Worm (Caenorhabditis elegans) whole organism, L4 larva: ENCODE measurements around the gene R02F2.4.

Experiments
- F37D6.2 ChIP-seq: sonication (generic microtip); optimal IDR thresholded peaks from 2 replicates; lab custom pipeline; 2016; ENCODE audit warnings: mild to moderate bottlenecking, missing genetic modification characterization, missing compliant biosample characterization
- T26A8.4 ChIP-seq: fragments of 200-800 bp; sonication (Bioruptor generic); IDR thresholded peaks from 2 replicates; pipeline ENCODE4 v1.3.6; 2022; ENCODE audit warnings: missing genetic modification characterization, missing compliant biosample characterization
- Y5F2A.4 ChIP-seq: fragments of 200-800 bp; sonication (Bioruptor generic); optimal IDR thresholded peaks from 2 replicates; lab custom pipeline; 2018; ENCODE audit warnings: mild to moderate bottlenecking, missing genetic modification characterization, missing compliant biosample characterization
- Y75B8A.6 ChIP-seq: fragments of 200-800 bp; sonication (Bioruptor generic); IDR thresholded peaks from 2 replicates; pipeline ENCODE4 v1.3.6; 2022; ENCODE audit warnings: missing genetic modification reagents, missing genetic modification characterization, missing compliant biosample characterization
- ZK337.2 ChIP-seq: fragments of 200-800 bp; sonication (Bioruptor generic); IDR thresholded peaks from 2 replicates; pipeline ENCODE4 v1.3.6; 2022; ENCODE audit warnings: missing genetic modification reagents, missing genetic modification characterization, missing compliant biosample characterization
- ZK546.5 ChIP-seq, 2 experiments: sonication (generic microtip); optimal IDR thresholded peaks; 2 replicates each; lab custom pipeline; 2017; ENCODE audit warnings: missing biosample characterization in 2 of 2, missing genetic modification characterization in 2 of 2
- aha-1 ChIP-seq: fragments of 150-350 bp; peaks from one replicate; lab custom pipeline; 2014; ENCODE audit warnings: missing biosample characterization, missing genetic modification characterization
- aly-2 ChIP-seq: sonication (generic microtip); optimal IDR thresholded peaks from 2 replicates; lab custom pipeline; 2018; ENCODE audit warnings: missing biosample characterization, missing genetic modification characterization
- ama-1 ChIP-seq: fragments of 150-350 bp; optimal IDR thresholded peaks from 2 replicates; lab custom pipeline; 2014; ENCODE audit warnings: inconsistent platforms, mixed read lengths
- ceh-44 ChIP-seq: fragments of 200-800 bp; sonication (Bioruptor generic); IDR thresholded peaks from 2 replicates; pipeline ENCODE4 v1.3.6; 2022; ENCODE audit warnings: missing genetic modification reagents, missing genetic modification characterization, missing compliant biosample characterization
- ceh-62 ChIP-seq: sonication (generic microtip); optimal IDR thresholded peaks from 2 replicates; lab custom pipeline; 2017; ENCODE audit warnings: missing biosample characterization, missing genetic modification characterization
- ces-1 ChIP-seq: fragments of 150-350 bp; sonication (generic microtip); optimal IDR thresholded peaks from 4 replicates; lab custom pipeline; 2014; ENCODE audit warnings: missing biosample characterization, missing genetic modification reagents, missing genetic modification characterization
- daf-12 ChIP-seq: fragments of 150-350 bp; optimal IDR thresholded peaks from 2 replicates; lab custom pipeline; 2014; ENCODE audit warnings: missing biosample characterization, missing genetic modification reagents, missing genetic modification characterization
- daf-16 ChIP-seq, 3 experiments: sonication (generic microtip); optimal IDR thresholded peaks; 2 replicates each; lab custom pipeline; 2016 to 2017; ENCODE audit warnings: missing genetic modification characterization in 3 of 3, missing genetic modification reagents in 3 of 3, mild to moderate bottlenecking in 2 of 3, missing compliant biosample characterization in 2 of 3, missing biosample characterization in 1 of 3, moderate library complexity in 1 of 3
- daf-19 ChIP-seq: fragments of 200-800 bp; sonication (Bioruptor generic); conservative IDR thresholded peaks from 2 replicates; pipeline ENCODE4 v1.3.6; 2022; ENCODE audit warnings: missing genetic modification characterization, missing compliant biosample characterization
- duxl-1 ChIP-seq: sonication (generic microtip); optimal IDR thresholded peaks from 2 replicates; lab custom pipeline; 2016; ENCODE audit warnings: mild to moderate bottlenecking, missing genetic modification characterization, moderate library complexity, missing compliant biosample characterization; ENCODE audit not compliant: poor library complexity
- egl-43 ChIP-seq: fragments of 200-800 bp; sonication (Bioruptor generic); IDR thresholded peaks from 2 replicates; pipeline ENCODE4 v1.3.6; 2022; ENCODE audit warnings: missing genetic modification reagents, missing genetic modification characterization, missing compliant biosample characterization
- fkh-10 ChIP-seq: fragments of 150-350 bp; optimal IDR thresholded peaks from 2 replicates; lab custom pipeline; 2014; ENCODE audit warnings: missing biosample characterization, missing genetic modification reagents, missing genetic modification characterization
- gei-8 ChIP-seq: fragments of 200-800 bp; sonication (Bioruptor generic); optimal IDR thresholded peaks from 2 replicates; lab custom pipeline; 2018; ENCODE audit warnings: mild to moderate bottlenecking, missing genetic modification characterization, missing compliant biosample characterization
- hif-1 ChIP-seq, 2 experiments: sonication (generic microtip); optimal IDR thresholded peaks; 2 replicates each; lab custom pipeline; 2016 to 2017; ENCODE audit warnings: missing compliant biosample characterization in 2 of 2, missing genetic modification characterization in 2 of 2, missing genetic modification reagents in 2 of 2, missing genotype in 2 of 2, mild to moderate bottlenecking in 1 of 2
- lim-7 ChIP-seq: fragments of 200-800 bp; sonication (Bioruptor generic); IDR thresholded peaks from 2 replicates; pipeline ENCODE4 v1.3.6; 2022; ENCODE audit warnings: missing genetic modification characterization, missing compliant biosample characterization
- lin-13 ChIP-seq: fragments of 150-350 bp; optimal IDR thresholded peaks from 2 replicates; lab custom pipeline; 2014; ENCODE audit warnings: missing biosample characterization, missing genetic modification reagents, missing genetic modification characterization
- lin-29 ChIP-seq: fragments of 200-800 bp; sonication (Bioruptor generic); IDR thresholded peaks from 2 replicates; pipeline ENCODE4 v1.3.6; 2022; ENCODE audit warnings: missing genetic modification reagents, missing genetic modification characterization, missing compliant biosample characterization
- lin-38 ChIP-seq: fragments of 200-800 bp; sonication (Bioruptor generic); IDR thresholded peaks from 2 replicates; pipeline ENCODE4 v1.3.6; 2022; ENCODE audit warnings: missing genetic modification reagents, missing genetic modification characterization, missing compliant biosample characterization
- lin-39 ChIP-seq: fragments of 150-350 bp; optimal IDR thresholded peaks from 2 replicates; lab custom pipeline; 2014; ENCODE audit warnings: missing biosample characterization, missing genetic modification reagents, missing genetic modification characterization
- madf-5 ChIP-seq, 2 experiments: fragments of 200-800 bp; sonication (Bioruptor generic); IDR thresholded peaks; 2 replicates each; pipeline ENCODE4 v1.3.6; 2022; ENCODE audit warnings: missing compliant biosample characterization in 2 of 2, missing genetic modification characterization in 2 of 2
- madf-9 ChIP-seq: fragments of 200-800 bp; sonication (Bioruptor generic); conservative IDR thresholded peaks from 2 replicates; pipeline ENCODE4 v1.3.6; 2022; ENCODE audit warnings: missing genetic modification reagents, missing genetic modification characterization, missing compliant biosample characterization
- mdt-29 ChIP-seq: fragments of 200-800 bp; sonication (Bioruptor generic); IDR thresholded peaks from 2 replicates; pipeline ENCODE4 v1.3.6; 2022; ENCODE audit warnings: missing genetic modification reagents, missing genetic modification characterization, missing compliant biosample characterization
- mes-2 ChIP-seq: sonication (generic microtip); optimal IDR thresholded peaks from 2 replicates; lab custom pipeline; 2016; ENCODE audit warnings: missing genotype, mild to moderate bottlenecking, missing genetic modification characterization, missing compliant biosample characterization; ENCODE audit not compliant: poor library complexity, severe bottlenecking
- nhr-10 ChIP-seq: fragments of 150-350 bp; optimal IDR thresholded peaks from 2 replicates; lab custom pipeline; 2014; ENCODE audit warnings: missing biosample characterization, missing genetic modification characterization
- nhr-48 ChIP-seq: sonication (generic microtip); optimal IDR thresholded peaks from 2 replicates; lab custom pipeline; 2016; ENCODE audit warnings: mild to moderate bottlenecking, missing genetic modification characterization, missing compliant biosample characterization
- nhr-76 ChIP-seq: fragments of 150-350 bp; optimal IDR thresholded peaks from 2 replicates; lab custom pipeline; 2014; ENCODE audit warnings: missing biosample characterization, missing genetic modification characterization
- nhr-77 ChIP-seq: fragments of 150-350 bp; optimal IDR thresholded peaks from 2 replicates; lab custom pipeline; 2014; ENCODE audit warnings: missing biosample characterization, missing genetic modification characterization
- pha-4 ChIP-seq, 2 experiments: fragments of 150-350 bp in 1 of 2; fragments of 200-800 bp in 1 of 2; sonication (Bioruptor generic) in 1 of 2; IDR thresholded peaks in 1 of 2; optimal IDR thresholded peaks in 1 of 2; 2 replicates each; pipeline versions ENCODE4 v1.3.6 to Lab custom; 2014 to 2022; ENCODE audit warnings: missing genetic modification characterization in 2 of 2, missing genetic modification reagents in 2 of 2, missing biosample characterization in 1 of 2, missing compliant biosample characterization in 1 of 2
- php-3 ChIP-seq: fragments of 200-800 bp; sonication (Bioruptor generic); IDR thresholded peaks from 2 replicates; pipeline ENCODE4 v1.3.6; 2022; ENCODE audit warnings: missing genetic modification reagents, missing genetic modification characterization, missing compliant biosample characterization
- rbr-2 ChIP-seq: sonication (generic microtip); optimal IDR thresholded peaks from 2 replicates; lab custom pipeline; 2016; ENCODE audit warnings: missing genotype, missing genetic modification characterization, missing compliant biosample characterization
- set-16 ChIP-seq: fragments of 200-800 bp; sonication (Bioruptor generic); IDR thresholded peaks from 2 replicates; pipeline ENCODE4 v1.3.6; 2022; ENCODE audit warnings: missing genetic modification reagents, missing genetic modification characterization, missing compliant biosample characterization
- skn-1 ChIP-seq: fragments of 150-350 bp; optimal IDR thresholded peaks from 2 replicates; lab custom pipeline; 2014; ENCODE audit warnings: missing biosample characterization, missing genetic modification characterization
- unc-130 ChIP-seq: sonication (generic microtip); optimal IDR thresholded peaks from 2 replicates; lab custom pipeline; 2016; ENCODE audit warnings: missing genetic modification reagents, missing genetic modification characterization, missing compliant biosample characterization
- unc-62 ChIP-seq, 3 experiments: fragments of 150-350 bp in 1 of 3; sonication (generic microtip); optimal IDR thresholded peaks in 2 of 3; peaks in 1 of 3; 1 replicate in 1 of 3; 2 replicates in 2 of 3; lab custom pipeline; 2014 to 2017; ENCODE audit warnings: missing biosample characterization in 3 of 3, missing genetic modification characterization in 3 of 3, missing genetic modification reagents in 3 of 3, missing genotype in 1 of 3
- vab-7 ChIP-seq: fragments of 200-800 bp; sonication (Bioruptor generic); IDR thresholded peaks from 2 replicates; pipeline ENCODE4 v1.3.6; 2022; ENCODE audit warnings: missing genetic modification reagents, missing genetic modification characterization, missing compliant biosample characterization
- zag-1 ChIP-seq: fragments of 150-350 bp; optimal IDR thresholded peaks from 2 replicates; lab custom pipeline; 2014; ENCODE audit warnings: missing biosample characterization, missing genetic modification characterization
- zfp-3 ChIP-seq: fragments of 200-800 bp; sonication (Bioruptor generic); conservative IDR thresholded peaks from 2 replicates; pipeline ENCODE4 v1.3.6; 2022; ENCODE audit warnings: missing genetic modification reagents, missing genetic modification characterization, missing compliant biosample characterization
- zip-11 ChIP-seq: fragments of 200-800 bp; sonication (Bioruptor generic); IDR thresholded peaks from 2 replicates; pipeline ENCODE4 v1.3.6; 2022; ENCODE audit warnings: missing genetic modification characterization, missing compliant biosample characterization
- ztf-11 ChIP-seq: fragments of 150-350 bp; optimal IDR thresholded peaks from 2 replicates; lab custom pipeline; 2014; ENCODE audit warnings: missing biosample characterization, missing genetic modification characterization

Gene R02F2.4

DNA sequence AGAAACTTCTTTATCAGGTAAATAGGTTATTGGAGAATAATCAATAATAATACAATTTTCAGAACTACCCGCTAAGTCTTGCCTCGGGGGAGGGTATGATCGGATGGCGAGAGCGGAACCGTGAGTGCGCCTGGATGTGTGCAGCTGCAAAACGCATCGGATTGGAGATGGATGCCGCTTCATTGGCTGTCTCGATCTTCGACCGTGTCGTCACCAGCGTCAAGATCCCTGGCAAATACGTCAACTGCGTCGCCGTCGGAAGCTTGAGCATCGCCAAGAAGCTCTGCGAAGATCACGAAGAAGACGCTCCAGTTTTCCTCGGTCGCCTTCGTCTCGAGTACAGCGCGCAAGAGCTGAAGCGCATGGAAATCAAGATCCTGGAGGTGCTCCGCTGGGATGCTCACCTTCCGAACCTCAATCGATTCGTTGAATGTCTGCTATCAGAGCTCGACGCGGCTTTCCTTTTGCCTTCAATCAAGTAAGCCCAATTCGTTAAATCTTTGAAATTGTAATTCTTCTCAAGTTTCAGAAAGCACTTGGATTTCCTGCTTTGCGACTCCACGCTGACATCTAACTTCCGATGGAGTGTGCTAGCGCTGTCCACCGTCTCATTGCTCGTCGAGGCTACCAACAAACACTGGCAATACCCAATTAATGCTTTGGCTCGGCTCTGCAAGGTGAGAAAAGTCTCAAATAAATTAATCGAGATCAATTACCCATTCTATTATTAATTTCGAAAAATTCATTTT lies 20.8 kb downstream of the R02F2.4 start:
- TF ChIP-seq nhr-76 (tag; lab: Kevin White, UChicago) = no peak
- no peak for TF ChIP-seq zfp-3
- TF ChIP-seq daf-16 (GFP tag; optimal IDR thresholded peaks at IDR 0.05; lab: Kevin White, UChicago) = no peak
- peak; percentile 9 for TF ChIP-seq daf-16 (tag; optimal IDR thresholded peaks at IDR 0.05; lab: Kevin White, UChicago)
- no peak for TF ChIP-seq fkh-10 (GFP tag; lab: Kevin White, UChicago)
- TF ChIP-seq pha-4 (GFP tag; IDR thresholded peaks at IDR 0.05; lab: Robert Waterston, UW) = 0 out of 2 replicates have a peak, but pooled peaks have one; percentile 6
- TF ChIP-seq pha-4 (tag; optimal IDR thresholded peaks at IDR 0.05; lab: Kevin White, UChicago) = no peak
- TF ChIP-seq F37D6.2 = no peak
- TF ChIP-seq T26A8.4 (GFP tag; lab: Robert Waterston, UW) = no peak; the same call in 1 of the 2 replicates
- TF ChIP-seq daf-19 = peak; percentile 41; the same call in 1 of the 2 replicates
- TF ChIP-seq duxl-1 (tag; lab: Kevin White, UChicago) = peak; percentile 24
- peak in 1 of 2 experiments; percentile 88 for TF ChIP-seq unc-62 (GFP tag; optimal IDR thresholded peaks at IDR 0.05 in 1 of 2; lab: Kevin White, UChicago)
- TF ChIP-seq unc-62 (tag; optimal IDR thresholded peaks at IDR 0.05; lab: Kevin White, UChicago) = no peak
- TF ChIP-seq php-3 (GFP tag; lab: Robert Waterston, UW) = peak; percentile 19; the same call in 1 of the 2 replicates
- no peak for TF ChIP-seq mes-2 (tag; lab: Kevin White, UChicago)
- peak; percentile 89 for TF ChIP-seq set-16 (GFP tag; lab: Robert Waterston, UW)
- TF ChIP-seq ZK546.5 (tag; optimal IDR thresholded peaks at IDR 0.05; lab: Kevin White, UChicago) = no peak
- 0 out of 2 replicates have a peak, but pooled peaks have one; percentile 17 for TF ChIP-seq egl-43
- no peak for TF ChIP-seq ceh-62 (tag; lab: Kevin White, UChicago)
- no peak for TF ChIP-seq ama-1 (lab: Kevin White, UChicago)

DNA sequence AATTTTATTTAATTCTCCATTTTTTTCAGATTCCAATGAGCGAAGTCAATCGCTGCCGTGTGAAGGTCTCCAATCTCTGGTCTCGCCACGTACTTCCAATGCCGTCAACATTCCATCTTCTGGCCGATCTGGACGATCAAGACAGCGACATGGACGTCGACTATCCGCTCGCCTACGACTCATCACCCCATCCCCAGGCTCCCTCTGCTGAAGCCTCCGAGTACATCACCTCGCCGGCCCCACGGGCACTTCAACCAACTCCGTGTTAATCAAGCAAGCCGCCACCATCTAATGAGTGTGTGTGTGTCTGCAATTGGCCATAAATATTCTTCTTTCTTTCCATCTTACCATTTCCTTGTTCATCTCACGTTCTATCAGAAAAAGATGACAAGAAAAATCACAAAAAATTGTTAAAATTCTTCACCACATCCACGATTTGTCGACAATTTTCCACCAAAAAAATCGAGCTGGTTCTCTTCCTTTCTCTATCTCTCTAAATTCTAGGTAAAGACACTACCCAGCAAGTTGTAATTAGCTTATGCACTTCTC lies 21.5 kb downstream of the R02F2.4 start:
- TF ChIP-seq skn-1 (no peak), madf-5 (GFP tag; IDR thresholded peaks at IDR 0.05; lab: Robert Waterston, UW) (no peak), mdt-29 (no peak), ztf-11 (no peak), lin-39 (no peak), Y75B8A.6 (GFP tag; lab: Robert Waterston, UW) (no peak), zag-1 (tag; lab: Kevin White, UChicago) (no peak), nhr-77 (tag; lab: Kevin White, UChicago) (peak; percentile 54), zip-11 (GFP tag; lab: Robert Waterston, UW) (no peak), lin-29 (GFP tag; lab: Robert Waterston, UW) (0 out of 2 replicates have a peak, but pooled peaks have one; percentile 7), madf-9 (GFP tag; lab: Robert Waterston, UW) (no peak), pha-4 (GFP tag; IDR thresholded peaks at IDR 0.05; lab: Robert Waterston, UW) (peak; percentile 7; the same call in 1 of the 2 replicates), pha-4 (tag; optimal IDR thresholded peaks at IDR 0.05; lab: Kevin White, UChicago) (no peak), ceh-44 (GFP tag; lab: Robert Waterston, UW) (no peak), gei-8 (GFP tag; lab: Kevin White, UChicago) (no peak), daf-12 (tag; lab: Kevin White, UChicago) (no peak), ces-1 (GFP tag; lab: Kevin White, UChicago) (no peak), lin-13 (GFP tag; lab: Kevin White, UChicago) (no peak), nhr-10 (tag; lab: Kevin White, UChicago) (no peak), lin-38 (GFP tag; lab: Robert Waterston, UW) (no peak), lim-7 (GFP tag; lab: Robert Waterston, UW) (0 out of 2 replicates have a peak, but pooled peaks have one; percentile 51), egl-43 (peak; percentile 35; the same call in 1 of the 2 replicates), zfp-3 (peak; percentile 29), hif-1 (tag; optimal IDR thresholded peaks at IDR 0.05; lab: Kevin White, UChicago) (no peak), nhr-76 (tag; lab: Kevin White, UChicago) (no peak), ZK337.2 (no peak), aha-1 (peak; percentile 88), vab-7 (GFP tag; lab: Robert Waterston, UW) (no peak), aly-2 (tag; lab: Kevin White, UChicago) (no peak), Y5F2A.4 (GFP tag; lab: Kevin White, UChicago) (no peak), rbr-2 (tag; lab: Kevin White, UChicago) (no peak), unc-62 (GFP tag; optimal IDR thresholded peaks at IDR 0.05 in 1 of 2; lab: Kevin White, UChicago) (no peak), unc-62 (tag; optimal IDR thresholded peaks at IDR 0.05; lab: Kevin White, UChicago) (no peak), nhr-48 (no peak), unc-130 (no peak)
